Worm (Caenorhabditis elegans): ENCODE results near the gene cup-16.

DNA sequence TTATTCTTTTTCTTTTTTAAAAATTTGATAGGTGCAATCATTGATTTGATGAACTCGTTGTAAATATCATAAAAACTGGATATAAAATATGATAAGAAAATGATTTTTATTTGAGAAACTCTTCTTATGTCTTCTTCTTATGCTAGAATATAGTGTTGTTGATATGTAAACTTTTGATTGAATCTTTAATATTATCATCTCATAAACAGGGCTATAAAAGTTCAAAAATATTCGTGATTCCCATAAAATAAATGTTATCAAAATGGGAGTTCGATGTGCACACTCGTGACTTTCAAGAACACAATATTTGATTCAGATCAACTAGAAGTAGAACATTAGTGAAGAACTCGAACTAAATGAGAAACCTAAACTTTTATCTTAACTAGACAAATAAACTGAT, 32.0 kb downstream of the cup-16 start:
- no peak for TF ChIP-seq him-1 (tag; optimal IDR thresholded peaks at IDR 0.05)
- TF ChIP-seq W03F9.2 (tag; optimal IDR thresholded peaks at IDR 0.05) = no peak
